Worm (Caenorhabditis elegans) whole organism, midembryonic: ENCODE measurements around the gene pdhb-1.

Source experiments
- T22C8.4 ChIP-seq: fragments of 200-800 bp; sonication (Bioruptor generic); IDR thresholded peaks from 2 replicates; pipeline ENCODE4 v1.3.6; 2022; ENCODE audit warnings: missing genetic modification characterization, missing compliant biosample characterization
- flt-1 ChIP-seq: fragments of 200-800 bp; sonication (Bioruptor generic); IDR thresholded peaks from 2 replicates; pipeline ENCODE4 v1.3.6; 2022; ENCODE audit warnings: missing genetic modification characterization, missing compliant biosample characterization
- tab-1 ChIP-seq: fragments of 200-800 bp; sonication (Bioruptor generic); IDR thresholded peaks from 2 replicates; pipeline ENCODE4 v1.3.6; 2022; ENCODE audit warnings: missing genetic modification characterization, missing compliant biosample characterization
- ztf-23 ChIP-seq: fragments of 200-800 bp; sonication (Bioruptor generic); IDR thresholded peaks from 2 replicates; pipeline ENCODE4 v1.3.6; 2022; ENCODE audit warnings: missing genetic modification reagents, missing genetic modification characterization, missing compliant biosample characterization
- ztf-29 ChIP-seq: fragments of 200-800 bp; sonication (Bioruptor generic); IDR thresholded peaks from 2 replicates; pipeline ENCODE4 v1.3.6; 2022; ENCODE audit warnings: missing genetic modification reagents, missing genetic modification characterization, missing compliant biosample characterization

DNA sequence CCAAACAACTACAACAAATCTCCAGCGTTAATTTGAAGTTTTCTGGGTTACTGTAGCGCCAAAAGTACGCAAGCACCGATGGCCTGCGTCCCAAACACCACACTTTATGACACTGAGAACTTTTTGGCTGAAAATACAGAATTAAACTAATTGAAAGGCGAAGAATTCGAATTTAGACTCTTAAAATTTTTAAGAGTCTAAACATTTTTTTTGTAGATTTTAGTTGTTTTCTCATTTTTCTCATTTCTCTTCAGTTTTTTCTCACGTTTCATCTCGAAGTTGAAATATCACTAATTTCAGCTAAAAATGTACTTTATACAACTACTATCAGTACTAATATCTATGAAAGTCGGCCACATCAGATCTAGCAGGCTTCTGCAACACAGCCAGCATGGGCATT is 15.9 kb downstream of the pdhb-1 start, which contains the start of gene lgc-9:
- TF ChIP-seq T22C8.4 (GFP tag; lab: Robert Waterston, UW): no peak
- no peak for TF ChIP-seq ztf-23
- TF ChIP-seq flt-1 (GFP tag; lab: Robert Waterston, UW): no peak
- TF ChIP-seq ztf-29 (GFP tag; lab: Robert Waterston, UW): no peak
- no peak for TF ChIP-seq tab-1 (GFP tag; lab: Robert Waterston, UW)
